Fruit fly (Drosophila melanogaster) whole organism, embryonic: ENCODE data around the gene mbc.

Experiments used
- Abd-B ChIP-seq: fragments of 200-800 bp; sonication (Bioruptor generic); optimal IDR thresholded peaks from 2 replicates; lab custom pipeline; 2018; ENCODE audit warnings: missing biosample characterization, mild to moderate bottlenecking, missing genetic modification characterization, moderate library complexity
- Aef1 ChIP-seq: fragments of 200-800 bp; sonication (Bioruptor generic); IDR thresholded peaks from 3 replicates; pipeline ENCODE4 v1.3.6; 2022; ENCODE audit warnings: missing biosample characterization, missing genetic modification characterization
- Atf-2 ChIP-seq: fragments of 200-800 bp; sonication (Bioruptor generic); optimal IDR thresholded peaks from 2 replicates; lab custom pipeline; 2016; ENCODE audit warnings: missing biosample characterization, missing genetic modification characterization
- CG10366 ChIP-seq: fragments of 200-800 bp; sonication (Bioruptor generic); IDR thresholded peaks from 2 replicates; pipeline ENCODE4 v1.3.6; 2022; ENCODE audit warnings: missing biosample characterization, missing genetic modification characterization
- CG10431 ChIP-seq: fragments of 200-800 bp; sonication (Bioruptor generic); optimal IDR thresholded peaks from 3 replicates; lab custom pipeline; 2018; ENCODE audit warnings: missing biosample characterization, mild to moderate bottlenecking, missing genetic modification characterization
- CG11504 ChIP-seq: fragments of 200-800 bp; sonication (Bioruptor generic); optimal IDR thresholded peaks from 3 replicates; lab custom pipeline; 2019; ENCODE audit warnings: missing biosample characterization, mild to moderate bottlenecking, missing genetic modification characterization, moderate library complexity
- CG11695 ChIP-seq: fragments of 200-800 bp; sonication (Bioruptor generic); IDR thresholded peaks from 3 replicates; pipeline ENCODE4 v1.3.6; 2022; ENCODE audit warnings: missing biosample characterization, missing genetic modification characterization
- CG14860 ChIP-seq: fragments of 200-800 bp; sonication (Bioruptor generic); IDR thresholded peaks from 3 replicates; pipeline ENCODE4 v1.3.6; 2022; ENCODE audit warnings: missing biosample characterization, missing genetic modification characterization; ENCODE audit not compliant: partially characterized antibody
- CG15696 ChIP-seq: fragments of 200-800 bp; sonication (Bioruptor generic); optimal IDR thresholded peaks from 2 replicates; lab custom pipeline; 2019; ENCODE audit warnings: missing biosample characterization, mild to moderate bottlenecking, missing genetic modification characterization, moderate library complexity
- CG17612 ChIP-seq: fragments of 200-800 bp; sonication (Bioruptor generic); IDR thresholded peaks from 2 replicates; pipeline ENCODE4 v1.3.6; 2022; ENCODE audit warnings: missing biosample characterization, missing genetic modification characterization
- CG1792 ChIP-seq: fragments of 200-800 bp; sonication (Bioruptor generic); optimal IDR thresholded peaks from 2 replicates; lab custom pipeline; 2016; ENCODE audit warnings: missing biosample characterization, missing genetic modification characterization
- CG2712 ChIP-seq: fragments of 200-800 bp; optimal IDR thresholded peaks from 3 replicates; lab custom pipeline; 2019; ENCODE audit warnings: missing biosample characterization, mild to moderate bottlenecking, missing genetic modification characterization, moderate library complexity
- CG31224 ChIP-seq: fragments of 200-800 bp; sonication (Bioruptor generic); IDR thresholded peaks from 2 replicates; pipeline ENCODE4 v1.3.6; 2022; ENCODE audit warnings: missing biosample characterization, missing genetic modification characterization
- CG3407 ChIP-seq: fragments of 200-800 bp; sonication (Bioruptor generic); optimal IDR thresholded peaks from 2 replicates; lab custom pipeline; 2018; ENCODE audit warnings: missing biosample characterization, mild to moderate bottlenecking, missing genetic modification characterization
- CG34422 ChIP-seq: fragments of 200-800 bp; sonication (Bioruptor generic); IDR thresholded peaks from 3 replicates; pipeline ENCODE4 v1.3.6; 2022; ENCODE audit warnings: missing biosample characterization, missing genetic modification characterization
- CG3726 ChIP-seq: fragments of 200-800 bp; sonication (Bioruptor generic); IDR thresholded peaks from 3 replicates; pipeline ENCODE4, ENCODE4 v1.3.6; 2022; ENCODE audit warnings: missing biosample characterization, missing genetic modification characterization
- CG4617 ChIP-seq: fragments of 200-800 bp; sonication (Bioruptor generic); optimal IDR thresholded peaks from 3 replicates; lab custom pipeline; 2016; ENCODE audit warnings: missing biosample characterization, missing genetic modification characterization, borderline replicate concordance
- CG7556 ChIP-seq: fragments of 200-800 bp; sonication (Bioruptor generic); optimal IDR thresholded peaks from 2 replicates; lab custom pipeline; 2017; ENCODE audit warnings: missing biosample characterization, mild to moderate bottlenecking, missing genetic modification characterization
- CG9932 ChIP-seq: fragments of 200-800 bp; sonication (Bioruptor generic); IDR thresholded peaks from 2 replicates; pipeline ENCODE4 v1.3.6; 2022; ENCODE audit warnings: missing biosample characterization, missing genetic modification characterization
- Chrac-16 ChIP-seq: fragments of 200-800 bp; sonication (Bioruptor generic); optimal IDR thresholded peaks from 3 replicates; lab custom pipeline; 2016; ENCODE audit warnings: missing biosample characterization, missing genetic modification characterization
- Dip3 ChIP-seq: fragments of 200-800 bp; sonication (Bioruptor generic); optimal IDR thresholded peaks from 3 replicates; lab custom pipeline; 2016; ENCODE audit warnings: missing biosample characterization, missing genetic modification characterization
- Fer1 ChIP-seq: fragments of 200-800 bp; sonication (Bioruptor generic); optimal IDR thresholded peaks from 2 replicates; lab custom pipeline; 2017; ENCODE audit warnings: missing biosample characterization, mild to moderate bottlenecking, missing genetic modification characterization
- Gug ChIP-seq: fragments of 200-800 bp; sonication (Bioruptor generic); IDR thresholded peaks from 4 replicates; pipeline ENCODE4 v1.3.6; 2022; ENCODE audit warnings: missing biosample characterization, missing genetic modification characterization
- HLH3B ChIP-seq: fragments of 200-800 bp; sonication (Bioruptor generic); IDR thresholded peaks from 2 replicates; pipeline ENCODE4 v1.3.6; 2022; ENCODE audit warnings: missing biosample characterization, missing genetic modification characterization
- Hr3 ChIP-seq: fragments of 200-800 bp; sonication (Bioruptor generic); optimal IDR thresholded peaks from 3 replicates; lab custom pipeline; 2016; ENCODE audit warnings: missing biosample characterization, missing genetic modification characterization
- Hr51 ChIP-seq, 2 experiments: fragments of 200-800 bp; sonication (Bioruptor generic); optimal IDR thresholded peaks; 2 replicates in 1 of 2; 3 replicates in 1 of 2; lab custom pipeline; 2016 to 2018; ENCODE audit warnings: missing biosample characterization in 2 of 2, missing genetic modification characterization in 2 of 2, mild to moderate bottlenecking in 1 of 2, moderate library complexity in 1 of 2
- Kr ChIP-seq: fragments of 200-800 bp; sonication (Bioruptor generic); optimal IDR thresholded peaks from 2 replicates; lab custom pipeline; 2017; ENCODE audit warnings: missing biosample characterization, mild to moderate bottlenecking, missing genetic modification characterization
- Mad ChIP-seq: fragments of 200-800 bp; sonication (Bioruptor generic); optimal IDR thresholded peaks from 2 replicates; lab custom pipeline; 2016; ENCODE audit warnings: missing biosample characterization, missing genetic modification characterization
- Med ChIP-seq: fragments of 200-800 bp; sonication (Bioruptor generic); peaks from one replicate; lab custom pipeline; 2016; ENCODE audit warnings: missing biosample characterization, missing genetic modification characterization, mild to moderate bottlenecking, inconsistent platforms, moderate library complexity
- NC2β ChIP-seq: fragments of 200-800 bp; sonication (Bioruptor generic); optimal IDR thresholded peaks from 2 replicates; lab custom pipeline; 2016; ENCODE audit warnings: missing biosample characterization, missing genetic modification characterization
- Pdp1 ChIP-seq, 2 experiments: fragments of 200-800 bp; sonication (Bioruptor generic); optimal IDR thresholded peaks; 3 replicates each; lab custom pipeline; 2016; ENCODE audit warnings: missing biosample characterization in 2 of 2, missing genetic modification characterization in 2 of 2, mild to moderate bottlenecking in 1 of 2, moderate library complexity in 1 of 2
- Rfx ChIP-seq: fragments of 200-800 bp; sonication (Bioruptor generic); IDR thresholded peaks from 2 replicates; pipeline ENCODE4 v1.3.6; 2022; ENCODE audit warnings: missing biosample characterization, missing genetic modification characterization
- Rx ChIP-seq: fragments of 200-800 bp; sonication (Bioruptor generic); IDR thresholded peaks from 2 replicates; pipeline ENCODE4 v1.3.6; 2022; ENCODE audit warnings: missing biosample characterization, missing genetic modification characterization
- ash1 ChIP-seq: fragments of 200-800 bp; sonication (Bioruptor generic); optimal IDR thresholded peaks from 2 replicates; lab custom pipeline; 2018; ENCODE audit warnings: missing biosample characterization, mild to moderate bottlenecking, missing genetic modification characterization
- bab2 ChIP-seq: fragments of 200-800 bp; sonication (Bioruptor generic); optimal IDR thresholded peaks from 2 replicates; lab custom pipeline; 2016; ENCODE audit warnings: missing biosample characterization, missing genetic modification characterization
- chinmo ChIP-seq: fragments of 200-800 bp; sonication (Bioruptor generic); IDR thresholded peaks from 4 replicates; pipeline ENCODE4 v1.3.6; 2022; ENCODE audit warnings: missing biosample characterization, missing genetic modification characterization; ENCODE audit not compliant: partially characterized antibody
- ems ChIP-seq: fragments of 200-800 bp; sonication (Bioruptor generic); optimal IDR thresholded peaks from 3 replicates; lab custom pipeline; 2016; ENCODE audit warnings: missing biosample characterization, missing genetic modification characterization
- ftz-f1 ChIP-seq: fragments of 200-800 bp; sonication (Bioruptor generic); optimal IDR thresholded peaks from 2 replicates; lab custom pipeline; 2016; ENCODE audit warnings: missing biosample characterization, missing genetic modification characterization
- ken ChIP-seq: fragments of 200-800 bp; sonication (Bioruptor generic); IDR thresholded peaks from 3 replicates; pipeline ENCODE4 v1.3.6; 2022; ENCODE audit warnings: missing biosample characterization, missing genetic modification characterization
- phol ChIP-seq: fragments of 200-800 bp; sonication (Bioruptor generic); optimal IDR thresholded peaks from 3 replicates; lab custom pipeline; 2018; ENCODE audit warnings: missing biosample characterization, mild to moderate bottlenecking, missing genetic modification characterization, moderate library complexity
- pros ChIP-seq: fragments of 200-800 bp; sonication (Bioruptor generic); optimal IDR thresholded peaks from 3 replicates; lab custom pipeline; 2019; ENCODE audit warnings: missing biosample characterization, mild to moderate bottlenecking, missing genetic modification characterization, moderate library complexity
- slbo ChIP-seq: fragments of 200-800 bp; sonication (Bioruptor generic); IDR thresholded peaks from 2 replicates; pipeline ENCODE4 v1.3.6; 2022; ENCODE audit warnings: missing biosample characterization, missing genetic modification characterization
- stc ChIP-seq: fragments of 200-800 bp; sonication (Bioruptor generic); IDR thresholded peaks from 2 replicates; pipeline ENCODE4 v1.3.6; 2022; ENCODE audit warnings: missing biosample characterization, missing genetic modification characterization
- tio ChIP-seq: fragments of 200-800 bp; sonication (Bioruptor generic); optimal IDR thresholded peaks from 2 replicates; lab custom pipeline; 2017; ENCODE audit warnings: missing biosample characterization, missing genetic modification characterization, inconsistent platforms
- ttk ChIP-seq: fragments of 200-800 bp; sonication (Bioruptor generic); IDR thresholded peaks from 2 replicates; pipeline ENCODE4 v2.1.2; 2022; ENCODE audit warnings: missing biosample characterization, missing genetic modification characterization
- zen2 ChIP-seq: fragments of 200-800 bp; sonication (Bioruptor generic); IDR thresholded peaks from 3 replicates; pipeline ENCODE4 v1.3.6; 2022; ENCODE audit warnings: missing biosample characterization, missing genetic modification characterization; ENCODE audit not compliant: partially characterized antibody

mbc gene

DNA sequence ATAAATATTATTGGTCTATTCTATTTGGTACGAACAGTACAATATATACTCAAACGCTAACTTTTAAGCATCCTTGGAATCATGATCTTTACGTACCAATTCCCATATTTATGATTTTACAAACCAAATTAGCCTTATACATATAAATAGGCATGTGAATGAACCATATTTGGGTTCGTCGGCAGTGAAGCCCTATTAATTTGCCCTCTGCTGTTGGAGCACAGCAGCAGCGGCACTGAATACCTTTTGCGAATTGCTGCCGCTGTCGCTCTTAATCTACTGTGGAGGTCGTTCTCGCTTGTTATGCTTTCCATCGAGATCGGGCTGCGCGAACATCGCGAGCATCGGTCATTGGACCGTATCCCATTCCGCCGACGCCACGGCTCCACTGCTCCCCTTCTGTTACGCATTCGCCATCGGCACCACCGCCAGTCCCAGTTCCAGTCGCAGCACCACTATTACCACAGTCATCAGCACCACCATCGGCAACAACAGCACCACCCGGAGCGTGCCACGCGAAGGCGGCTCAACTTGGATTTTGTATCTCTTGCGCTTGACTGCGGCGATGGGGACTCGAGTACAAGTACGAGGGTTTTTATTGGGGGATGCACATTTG lies 6.9 kb downstream of the mbc start (continued):
- peak; percentile 83 for TF ChIP-seq Med (GFP tag; lab: Kevin White, UChicago)
- TF ChIP-seq CG10431 (GFP tag; lab: Kevin White, UChicago) = no peak
- TF ChIP-seq Aef1 (GFP tag; lab: Robert Waterston, UW) = no peak
- peak; percentile 8 for TF ChIP-seq tio (GFP tag; lab: Kevin White, UChicago)
- 0 out of 3 replicates have a peak, but pooled peaks have one; percentile 4 for TF ChIP-seq ken (GFP tag; lab: Robert Waterston, UW)
- no peak for TF ChIP-seq CG1792 (GFP tag; lab: Kevin White, UChicago)
- TF ChIP-seq Atf-2 (GFP tag; lab: Kevin White, UChicago) = no peak
- 0 out of 3 replicates have a peak, but pooled peaks have one; percentile 4 for TF ChIP-seq CG3726 (GFP tag; lab: Robert Waterston, UW)
- peak; percentile 45; the same call in 1 of the 3 replicates for TF ChIP-seq CG11695 (GFP tag; lab: Robert Waterston, UW)
- no peak for TF ChIP-seq CG34422 (GFP tag; lab: Robert Waterston, UW)
- TF ChIP-seq Hr51 (GFP tag; optimal IDR thresholded peaks at IDR 0.05; lab: Kevin White, UChicago) = peak in 1 of 2 experiments; percentile 20
- TF ChIP-seq CG9932 = peak; percentile 43; the same call in 1 of the 2 replicates
- no peak for TF ChIP-seq CG14860 (GFP tag; lab: Robert Waterston, UW)
- 0 out of 4 replicates have a peak, but pooled peaks have one; percentile 47 for TF ChIP-seq chinmo (GFP tag; lab: Robert Waterston, UW)
- 0 out of 2 replicates have a peak, but pooled peaks have one; percentile 25 for TF ChIP-seq CG31224
- peak; percentile 5 for TF ChIP-seq CG7556 (GFP tag; lab: Kevin White, UChicago)
- peak; percentile 29 for TF ChIP-seq ftz-f1 (GFP tag; lab: Kevin White, UChicago)
- no peak for TF ChIP-seq ash1 (GFP tag; lab: Kevin White, UChicago)
- no peak for TF ChIP-seq pros (GFP tag; lab: Kevin White, UChicago)
- no peak for TF ChIP-seq CG4617 (GFP tag; lab: Kevin White, UChicago)
- TF ChIP-seq HLH3B = peak; percentile 16; the same call in 1 of the 2 replicates
- TF ChIP-seq CG10366 (GFP tag; lab: Robert Waterston, UW) = peak; percentile 15; the same call in 1 of the 2 replicates
- TF ChIP-seq NC2β (GFP tag; lab: Kevin White, UChicago) = no peak
- 0 out of 2 replicates have a peak, but pooled peaks have one; percentile 8 for TF ChIP-seq ttk
- TF ChIP-seq phol = peak; percentile 19
- 0 out of 2 replicates have a peak, but pooled peaks have one; percentile 6 for TF ChIP-seq CG17612 (GFP tag; lab: Robert Waterston, UW)
- TF ChIP-seq, all 482 proteins: peak for 64

DNA sequence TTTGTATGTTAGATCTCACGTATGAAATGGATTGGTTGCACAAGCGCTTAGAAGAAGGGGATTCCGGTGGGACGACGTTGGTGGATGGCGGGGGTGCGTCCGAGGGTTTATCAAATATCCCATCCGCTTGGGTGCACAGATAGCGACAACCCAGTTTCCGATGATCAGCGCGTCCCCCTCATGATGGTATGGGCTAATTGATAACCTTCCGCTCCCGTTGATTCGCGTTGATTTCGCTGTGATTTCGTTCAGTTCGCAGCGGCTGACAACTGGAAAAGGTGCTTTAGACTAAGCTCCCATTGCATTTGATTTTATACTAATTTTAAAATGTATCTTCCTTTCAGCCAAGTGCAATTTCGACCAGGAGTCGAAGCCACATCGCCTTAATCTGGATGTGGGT lies 8.0 kb downstream of the mbc start:
- TF ChIP-seq Rfx (GFP tag; lab: Robert Waterston, UW) (no peak), stc (no peak), Pdp1 (GFP tag; optimal IDR thresholded peaks at IDR 0.05; lab: Kevin White, UChicago) (peak in 1 of 2 experiments; percentile 2)

DNA sequence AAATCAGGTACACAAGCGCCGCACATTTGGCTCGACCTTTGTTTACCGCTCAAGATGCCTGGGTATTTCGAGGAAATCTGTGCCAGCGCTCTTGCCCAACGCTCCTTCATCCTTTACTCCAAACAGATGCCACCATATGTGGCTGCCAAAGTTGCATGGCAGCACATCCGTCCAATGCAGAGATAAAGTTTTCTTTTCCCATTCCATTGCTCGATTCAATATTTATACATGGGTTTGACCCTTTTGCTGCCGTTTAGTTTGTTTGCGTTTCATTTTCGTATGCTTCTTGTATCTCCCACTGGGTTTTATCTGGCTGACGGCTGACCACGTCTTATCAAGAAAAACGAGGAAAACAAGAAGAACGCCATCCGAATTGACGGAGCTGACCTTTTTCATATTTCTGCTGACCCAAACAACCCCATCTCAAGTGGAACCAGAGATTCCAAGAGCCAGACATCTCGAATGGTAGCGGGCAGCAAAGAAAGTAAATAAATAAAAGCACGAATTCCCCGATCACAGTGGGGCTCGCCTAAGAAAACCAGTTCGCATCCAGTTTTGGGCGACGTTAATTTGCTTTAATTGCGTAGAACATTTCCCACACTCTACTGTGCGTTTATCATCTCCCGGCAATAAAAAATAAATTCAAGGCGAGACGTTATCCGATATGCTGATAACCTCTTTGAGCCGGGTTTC lies 9.1 kb downstream of the mbc start:
- TF ChIP-seq Hr3 (GFP tag; lab: Kevin White, UChicago) (no peak), CG3407 (GFP tag; lab: Kevin White, UChicago) (no peak), Dip3 (GFP tag; lab: Kevin White, UChicago) (no peak), bab2 (peak; percentile 16), Abd-B (GFP tag; lab: Kevin White, UChicago) (peak; percentile 10), Gug (GFP tag; lab: Robert Waterston, UW) (peak; percentile 31; the same call in 1 of the 4 replicates), slbo (peak; percentile 46), CG15696 (tag; lab: Kevin White, UChicago) (peak; percentile 43), CG11504 (no peak), zen2 (GFP tag; lab: Robert Waterston, UW) (no peak), CG2712 (tag; lab: Kevin White, UChicago) (no peak), Kr (GFP tag; lab: Kevin White, UChicago) (peak; percentile 77), Fer1 (GFP tag; lab: Kevin White, UChicago) (no peak), Med (GFP tag; lab: Kevin White, UChicago) (peak; percentile 83), Mad (no peak), ems (GFP tag; lab: Kevin White, UChicago) (no peak), Chrac-16 (GFP tag; lab: Kevin White, UChicago) (no peak), Rx (GFP tag; lab: Robert Waterston, UW) (no peak)
